Fruit fly (Drosophila melanogaster): ENCODE data around the gene CG14777.

CG14777 gene

DNA sequence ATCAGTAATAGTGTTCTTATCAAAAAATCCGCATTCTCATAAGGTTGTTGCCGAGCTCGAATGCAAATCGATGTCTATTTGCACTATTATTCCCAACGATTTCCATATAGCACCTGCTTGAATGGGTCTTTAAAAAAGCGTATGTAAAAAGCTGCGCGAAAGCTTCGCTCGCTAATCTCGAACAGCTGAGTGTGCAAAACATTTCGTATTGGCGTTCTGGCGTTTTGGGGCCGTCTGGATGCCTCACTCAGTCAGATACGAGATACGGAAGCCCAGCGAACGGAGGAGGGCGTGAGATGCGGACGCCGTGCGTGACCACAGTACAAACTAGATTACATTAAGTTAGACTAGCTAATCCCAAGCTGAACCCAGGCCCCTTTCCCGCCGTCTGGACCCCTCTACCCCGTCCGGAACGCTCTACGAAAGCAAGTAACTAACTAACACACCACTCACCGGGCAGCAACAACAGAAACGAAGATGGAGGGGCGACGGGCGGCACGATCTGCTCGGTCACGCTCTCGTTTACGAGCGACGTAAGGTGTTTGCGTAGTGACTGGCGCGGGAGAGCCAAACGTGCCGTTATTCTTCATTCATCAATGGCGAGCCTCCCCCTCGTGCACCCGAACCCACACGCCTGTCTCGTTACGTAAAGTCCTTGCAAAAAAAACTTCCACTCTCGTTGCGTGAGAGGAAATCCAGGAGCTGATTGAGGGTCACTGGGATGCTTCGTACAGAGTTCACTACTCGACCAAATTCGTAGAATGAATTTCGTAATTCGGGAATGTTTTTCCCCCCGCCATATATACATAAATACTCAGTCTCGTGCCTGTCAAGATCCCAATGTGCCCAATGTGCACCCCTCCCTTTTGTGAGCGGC, 809 bp downstream of the CG14777 start (continued):
- TF ChIP-seq ranshi (GFP tag; IDR thresholded peaks at IDR 0.05) (no peak), CG6813 (GFP tag; optimal IDR thresholded peaks at IDR 0.05) (no peak), bab2 (GFP tag; optimal IDR thresholded peaks at IDR 0.05) (no peak), jumu (GFP tag; optimal IDR thresholded peaks at IDR 0.05) (no peak), fd102C (GFP tag; optimal IDR thresholded peaks at IDR 0.05) (no peak), Dll (GFP tag; IDR thresholded peaks at IDR 0.05; ENCODE audit: partially characterized antibody) (no peak; the same call in 3 of the 4 replicates), CG17829 (tag; optimal IDR thresholded peaks at IDR 0.05) (no peak), CG30020 (tag; optimal IDR thresholded peaks at IDR 0.05) (no peak), so (GFP tag; IDR thresholded peaks at IDR 0.05) (no peak), zfh1 (GFP tag; IDR thresholded peaks at IDR 0.05) (no peak), fd64A (GFP tag; optimal IDR thresholded peaks at IDR 0.05) (no peak), CG30431 (GFP tag; optimal IDR thresholded peaks at IDR 0.05) (no peak), Asciz (GFP tag; optimal IDR thresholded peaks at IDR 0.05) (no peak), dm (GFP tag; optimal IDR thresholded peaks at IDR 0.05) (no peak), Fer2 (tag; optimal IDR thresholded peaks at IDR 0.05) (no peak), CG10431 (GFP tag; optimal IDR thresholded peaks at IDR 0.05) (no peak), CG13287 (GFP tag; IDR thresholded peaks at IDR 0.05; ENCODE audit: partially characterized antibody) (peak; percentile 21), oc (tag; optimal IDR thresholded peaks at IDR 0.05) (no peak), hth (optimal IDR thresholded peaks at IDR 0.05) (no peak), C15 (GFP tag; IDR thresholded peaks at IDR 0.05) (no peak), CG34376 (GFP tag; optimal IDR thresholded peaks at IDR 0.05) (peak; percentile 71), CG11695 (GFP tag; IDR thresholded peaks at IDR 0.05) (no peak), CG4360 (GFP tag; IDR thresholded peaks at IDR 0.05) (no peak), CG4328 (GFP tag; optimal IDR thresholded peaks at IDR 0.05) (no peak), fd3F (GFP tag; optimal IDR thresholded peaks at IDR 0.05) (no peak), CG12744 (GFP tag; optimal IDR thresholded peaks at IDR 0.05) (no peak), CG8281 (tag; optimal IDR thresholded peaks at IDR 0.05) (no peak), Mes4 (GFP tag; optimal IDR thresholded peaks at IDR 0.05) (no peak), Fer3 (tag; optimal IDR thresholded peaks at IDR 0.05) (no peak), NK7.1 (GFP tag; optimal IDR thresholded peaks at IDR 0.05) (no peak), unc-4 (GFP tag; IDR thresholded peaks at IDR 0.05; ENCODE audit: partially characterized antibody) (0 out of 2 replicates have a peak, but pooled peaks have one; percentile 25), CG12659 (GFP tag; optimal IDR thresholded peaks at IDR 0.05) (no peak), dysf (GFP tag; IDR thresholded peaks at IDR 0.05) (no peak), dmrt99B (tag; optimal IDR thresholded peaks at IDR 0.05) (no peak), CG43689 (GFP tag; IDR thresholded peaks at IDR 0.05) (no peak), NFAT (GFP tag; IDR thresholded peaks at IDR 0.05) (no peak), CG14667 (GFP tag; IDR thresholded peaks at IDR 0.05) (no peak), CG17568 (GFP tag; optimal IDR thresholded peaks at IDR 0.05) (no peak), gem (tag; optimal IDR thresholded peaks at IDR 0.05) (no peak), Sry-δ (GFP tag; optimal IDR thresholded peaks at IDR 0.05) (no peak), CG9797 (GFP tag; optimal IDR thresholded peaks at IDR 0.05) (no peak), chm (GFP tag; IDR thresholded peaks at IDR 0.05) (no peak; the same call in 1 of the 2 replicates), cato (GFP tag; optimal IDR thresholded peaks at IDR 0.05; ENCODE audit: borderline replicate concordance) (no peak), CG17359 (tag; optimal IDR thresholded peaks at IDR 0.05) (no peak), CG9215 (GFP tag; IDR thresholded peaks at IDR 0.05) (no peak), CG32532 (GFP tag; IDR thresholded peaks at IDR 0.05) (peak; percentile 34; the same call in 1 of the 2 replicates), unpg (GFP tag; optimal IDR thresholded peaks at IDR 0.05) (no peak), Adf1 (GFP tag; IDR thresholded peaks at IDR 0.05) (no peak; the same call in 1 of the 2 replicates), Doc3 (GFP tag; IDR thresholded peaks at IDR 0.05; ENCODE audit: partially characterized antibody) (no peak)

Data from whole organism, embryonic.